Worm (Caenorhabditis elegans): ENCODE data around the gene ttc-37.

ce11 chrV:5259448-5259847 is 55.2 kb downstream of the ttc-37 start, which contains the start of gene srt-70:
- no peak for TF ChIP-seq nhr-77 (tag; optimal IDR thresholded peaks at IDR 0.05)
- TF ChIP-seq ceh-16 (tag; optimal IDR thresholded peaks at IDR 0.05): no peak
- no peak for TF ChIP-seq nhr-237 (tag; optimal IDR thresholded peaks at IDR 0.05)
- TF ChIP-seq skn-1 (tag; optimal IDR thresholded peaks at IDR 0.05): no peak
- TF ChIP-seq nhr-25 (tag; optimal IDR thresholded peaks at IDR 0.05): no peak
- no peak for TF ChIP-seq pqm-1 (tag; optimal IDR thresholded peaks at IDR 0.05)
- TF ChIP-seq nfya-1 (tag; optimal IDR thresholded peaks at IDR 0.05; ENCODE audit: insufficient read depth): no peak
